Worm (Caenorhabditis elegans): ENCODE results near the gene gcy-31.

DNA sequence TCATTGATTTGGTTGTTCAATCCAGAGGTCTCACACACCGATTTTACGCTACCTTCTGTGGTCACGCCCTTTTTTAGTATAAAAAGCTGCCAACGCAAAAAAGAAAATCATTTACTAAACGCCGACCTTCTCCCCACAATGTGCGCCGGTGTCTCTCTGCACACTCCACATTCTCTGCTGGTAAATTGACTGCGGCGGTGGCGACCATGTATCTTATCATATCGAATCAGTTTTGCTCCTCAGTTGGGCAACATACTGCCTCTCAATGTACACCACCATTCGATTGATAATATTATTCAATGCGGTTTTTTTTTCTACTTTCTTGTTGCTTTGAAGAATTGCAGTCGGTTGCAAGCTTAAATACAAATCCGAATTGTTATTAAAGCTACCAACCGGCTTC lies 55.2 kb downstream of the gcy-31 start:
- TF ChIP-seq cog-1 (tag; optimal IDR thresholded peaks at IDR 0.05) (no peak), flt-1 (GFP tag; IDR thresholded peaks at IDR 0.05) (no peak)
